Fruit fly (Drosophila melanogaster) whole organism, pupa: ENCODE results near the gene Syx13.

ENCODE experiments used
- CG10348 ChIP-seq: fragments of 200-800 bp; sonication (Bioruptor generic); IDR thresholded peaks from 2 replicates; pipeline ENCODE4 v1.3.6; 2022; ENCODE audit warnings: missing biosample characterization, missing genetic modification characterization
- CG13204 ChIP-seq: fragments of 200-800 bp; sonication (Bioruptor generic); optimal IDR thresholded peaks from 2 replicates; lab custom pipeline; 2018; ENCODE audit warnings: missing biosample characterization, mild to moderate bottlenecking, missing genetic modification characterization, moderate library complexity
- CG15710 ChIP-seq: fragments of 200-800 bp; sonication (Bioruptor generic); optimal IDR thresholded peaks from 2 replicates; lab custom pipeline; 2018; ENCODE audit warnings: missing biosample characterization, mild to moderate bottlenecking, missing genetic modification characterization, moderate library complexity
- CG17806 ChIP-seq: fragments of 200-800 bp; sonication (Bioruptor generic); optimal IDR thresholded peaks from 2 replicates; lab custom pipeline; 2018; ENCODE audit warnings: missing biosample characterization, mild to moderate bottlenecking, missing genetic modification characterization, moderate library complexity
- CG4496 ChIP-seq: fragments of 200-800 bp; sonication (Bioruptor generic); IDR thresholded peaks from 3 replicates; pipeline ENCODE4 v1.3.6; 2022; ENCODE audit warnings: missing biosample characterization, missing genetic modification characterization
- EcR ChIP-seq: fragments of 200-800 bp; sonication (Bioruptor generic); optimal IDR thresholded peaks from 3 replicates; lab custom pipeline; 2019; ENCODE audit warnings: missing biosample characterization, missing genetic modification characterization, mild to moderate bottlenecking, moderate library complexity, missing genetic modification reagents
- Ets98B ChIP-seq: fragments of 200-800 bp; sonication (Bioruptor generic); IDR thresholded peaks from 2 replicates; pipeline ENCODE4 v1.3.6; 2022; ENCODE audit warnings: missing biosample characterization, missing genetic modification characterization
- Pif1A ChIP-seq: fragments of 200-800 bp; sonication (Bioruptor generic); optimal IDR thresholded peaks from 3 replicates; lab custom pipeline; 2016; ENCODE audit warnings: missing biosample characterization, missing genetic modification characterization
- Snoo ChIP-seq: fragments of 200-800 bp; sonication (Bioruptor generic); optimal IDR thresholded peaks from 3 replicates; lab custom pipeline; 2017; ENCODE audit warnings: missing biosample characterization, mild to moderate bottlenecking, missing genetic modification characterization, inconsistent platforms
- gl ChIP-seq: fragments of 200-800 bp; sonication (Bioruptor generic); optimal IDR thresholded peaks from 2 replicates; lab custom pipeline; 2018; ENCODE audit warnings: missing biosample characterization, mild to moderate bottlenecking, missing genetic modification characterization
- rn ChIP-seq: fragments of 200-800 bp; sonication (Bioruptor generic); IDR thresholded peaks from 2 replicates; pipeline ENCODE4 v1.3.6; 2022; ENCODE audit warnings: missing biosample characterization, missing genetic modification characterization

- TF ChIP-seq CG17806 (tag; lab: Kevin White, UChicago): peak; percentile 11
- TF ChIP-seq gl: no peak
- no peak for TF ChIP-seq CG13204 (GFP tag; lab: Kevin White, UChicago)
- TF ChIP-seq Snoo (tag; lab: Kevin White, UChicago): peak; percentile 58
- TF ChIP-seq EcR (GFP tag; lab: Kevin White, UChicago): peak; percentile 13
- no peak for TF ChIP-seq rn (GFP tag; lab: Robert Waterston, UW)
- no peak for TF ChIP-seq Ets98B
- peak; percentile 56; the same call in 1 of the 3 replicates for TF ChIP-seq CG4496 (GFP tag; lab: Robert Waterston, UW)
- no peak for TF ChIP-seq CG10348 (GFP tag; lab: Robert Waterston, UW)
- no peak for TF ChIP-seq CG15710 (tag; lab: Kevin White, UChicago)
- TF ChIP-seq Pif1A (GFP tag; lab: Kevin White, UChicago): peak; percentile 7
Observed at dm6 chr3L:13021727-13022126, 22.5 kb upstream of the Syx13 start.
